Worm (Caenorhabditis elegans) whole organism, L1 larva: ENCODE data around the gene idpb-5.

Source experiments
- C04F5.9 ChIP-seq: sonication (generic microtip); optimal IDR thresholded peaks from 2 replicates; lab custom pipeline; 2016; ENCODE audit warnings: missing genetic modification characterization, missing compliant biosample characterization
- C16A3.4 ChIP-seq: fragments of 150-350 bp; optimal IDR thresholded peaks from 2 replicates; lab custom pipeline; 2014; ENCODE audit warnings: missing biosample characterization, missing genetic modification characterization
- C34B4.2 ChIP-seq: sonication (generic microtip); optimal IDR thresholded peaks from 2 replicates; lab custom pipeline; 2017; ENCODE audit warnings: mild to moderate bottlenecking, missing genetic modification characterization, missing compliant biosample characterization
- F16B12.6 ChIP-seq: fragments of 150-350 bp; optimal IDR thresholded peaks from 2 replicates; lab custom pipeline; 2014; ENCODE audit warnings: missing biosample characterization, missing genetic modification characterization
- alr-1 ChIP-seq: fragments of 200-800 bp; sonication (Bioruptor generic); optimal IDR thresholded peaks from 2 replicates; lab custom pipeline; 2018; ENCODE audit warnings: borderline replicate concordance, mild to moderate bottlenecking, missing genetic modification characterization, missing compliant biosample characterization
- ceh-63 ChIP-seq: fragments of 200-800 bp; sonication (Bioruptor generic); optimal IDR thresholded peaks from 2 replicates; lab custom pipeline; 2018; ENCODE audit warnings: mild to moderate bottlenecking, missing genetic modification characterization, missing compliant biosample characterization
- ceh-82 ChIP-seq, 3 experiments: fragments of 150-350 bp in 1 of 3; sonication (generic microtip) in 2 of 3; optimal IDR thresholded peaks; 2 replicates each; lab custom pipeline; 2014 to 2017; ENCODE audit warnings: missing biosample characterization in 3 of 3, missing genetic modification characterization in 3 of 3
- ces-1 ChIP-seq: fragments of 150-350 bp; optimal IDR thresholded peaks from 2 replicates; lab custom pipeline; 2014; ENCODE audit warnings: missing biosample characterization, missing genetic modification reagents, missing genetic modification characterization
- dsc-1 ChIP-seq: sonication (generic microtip); optimal IDR thresholded peaks from 2 replicates; lab custom pipeline; 2016; ENCODE audit warnings: mild to moderate bottlenecking, missing genetic modification characterization, missing compliant biosample characterization
- efl-1 ChIP-seq, 4 experiments: fragments of 150-350 bp; optimal IDR thresholded peaks in 3 of 4; peaks in 1 of 4; 1 replicate in 1 of 4; 2 replicates in 3 of 4; lab custom pipeline; 2014; ENCODE audit warnings: missing biosample characterization in 2 of 4, missing genetic modification characterization in 2 of 4, missing genetic modification reagents in 2 of 4
- efl-3 ChIP-seq: fragments of 200-800 bp; sonication (Bioruptor generic); optimal IDR thresholded peaks from 2 replicates; lab custom pipeline; 2018; ENCODE audit warnings: mild to moderate bottlenecking, missing genetic modification characterization, missing compliant biosample characterization
- egl-13 ChIP-seq: sonication (generic microtip); optimal IDR thresholded peaks from 2 replicates; lab custom pipeline; 2016; ENCODE audit warnings: missing genotype, missing genetic modification reagents, missing genetic modification characterization, missing compliant biosample characterization
- elt-2 ChIP-seq: sonication (generic microtip); optimal IDR thresholded peaks from 2 replicates; lab custom pipeline; 2016; ENCODE audit warnings: missing genetic modification characterization, mild to moderate bottlenecking, inconsistent platforms, missing compliant biosample characterization, missing genetic modification reagents
- elt-3 ChIP-seq, 6 experiments: fragments of 150-350 bp in 1 of 6; sonication (generic microtip); optimal IDR thresholded peaks; 2 replicates each; lab custom pipeline; 2017 to 2018; ENCODE audit warnings: missing biosample characterization in 6 of 6, missing genetic modification characterization in 6 of 6, inconsistent platforms in 1 of 6
- ets-5 ChIP-seq: fragments of 200-800 bp; sonication (Bioruptor generic); IDR thresholded peaks from 2 replicates; pipeline ENCODE4 v1.3.6; 2022; ENCODE audit warnings: missing genetic modification characterization, missing compliant biosample characterization
- fkh-10 ChIP-seq: sonication (generic microtip); optimal IDR thresholded peaks from 2 replicates; lab custom pipeline; 2017; ENCODE audit warnings: missing biosample characterization, missing genetic modification reagents, missing genetic modification characterization
- fkh-8 ChIP-seq: sonication (generic microtip); optimal IDR thresholded peaks from 2 replicates; lab custom pipeline; 2016; ENCODE audit warnings: mild to moderate bottlenecking, missing genetic modification characterization, missing compliant biosample characterization
- fos-1 ChIP-seq: fragments of 150-350 bp; optimal IDR thresholded peaks from 2 replicates; lab custom pipeline; 2014; ENCODE audit warnings: missing biosample characterization, missing genetic modification characterization
- grh-1 ChIP-seq: fragments of 200-800 bp; sonication (Bioruptor generic); IDR thresholded peaks from 2 replicates; pipeline ENCODE4 v1.3.6; 2022; ENCODE audit warnings: missing genetic modification reagents, missing genetic modification characterization, missing compliant biosample characterization
- hlh-17 ChIP-seq: fragments of 200-800 bp; sonication (Bioruptor generic); optimal IDR thresholded peaks from 2 replicates; lab custom pipeline; 2018; ENCODE audit warnings: missing genetic modification characterization, mild to moderate bottlenecking, missing compliant biosample characterization, moderate library complexity, borderline replicate concordance
- hlh-4 ChIP-seq: sonication (generic microtip); optimal IDR thresholded peaks from 2 replicates; lab custom pipeline; 2016; ENCODE audit warnings: mild to moderate bottlenecking, missing genetic modification characterization, missing compliant biosample characterization
- isw-1 ChIP-seq: fragments of 200-800 bp; sonication (Bioruptor generic); IDR thresholded peaks from 2 replicates; pipeline ENCODE4 v1.3.6; 2022; ENCODE audit warnings: missing genetic modification characterization, missing compliant biosample characterization
- lin-14 ChIP-seq: fragments of 200-800 bp; sonication (Bioruptor generic); optimal IDR thresholded peaks from 2 replicates; lab custom pipeline; 2018; ENCODE audit warnings: mild to moderate bottlenecking, missing genetic modification characterization, moderate library complexity, missing compliant biosample characterization
- lin-15B ChIP-seq: fragments of 150-350 bp; sonication (generic microtip); optimal IDR thresholded peaks from 3 replicates; lab custom pipeline; 2014; ENCODE audit warnings: missing biosample characterization, missing genetic modification characterization
- lin-39 ChIP-seq: fragments of 150-350 bp; optimal IDR thresholded peaks from 2 replicates; lab custom pipeline; 2014; ENCODE audit warnings: missing biosample characterization, missing genetic modification reagents, missing genetic modification characterization
- lir-3 ChIP-seq: sonication (generic microtip); optimal IDR thresholded peaks from 2 replicates; lab custom pipeline; 2016; ENCODE audit warnings: mild to moderate bottlenecking, missing genetic modification characterization, moderate library complexity, missing compliant biosample characterization; ENCODE audit not compliant: poor library complexity
- lsy-2 ChIP-seq, 2 experiments: fragments of 150-350 bp; optimal IDR thresholded peaks; 2 replicates each; lab custom pipeline; 2014; ENCODE audit warnings: missing biosample characterization in 2 of 2, missing genetic modification characterization in 2 of 2
- mep-1 ChIP-seq: fragments of 150-350 bp; optimal IDR thresholded peaks from 2 replicates; lab custom pipeline; 2014; ENCODE audit warnings: missing biosample characterization, missing genetic modification characterization
- nhr-19 ChIP-seq: fragments of 200-800 bp; sonication (Bioruptor generic); conservative IDR thresholded peaks from 2 replicates; pipeline ENCODE4 v1.3.6; 2022; ENCODE audit warnings: missing genetic modification characterization, missing compliant biosample characterization
- nhr-20 ChIP-seq: sonication (generic microtip); optimal IDR thresholded peaks from 2 replicates; lab custom pipeline; 2016; ENCODE audit warnings: mild to moderate bottlenecking, missing genetic modification characterization, missing compliant biosample characterization
- nhr-237 ChIP-seq: fragments of 150-350 bp; optimal IDR thresholded peaks from 2 replicates; lab custom pipeline; 2014; ENCODE audit warnings: missing biosample characterization, missing genetic modification characterization
- nhr-76 ChIP-seq: sonication (generic microtip); optimal IDR thresholded peaks from 2 replicates; lab custom pipeline; 2017; ENCODE audit warnings: missing biosample characterization, missing genetic modification characterization
- nhr-77 ChIP-seq: fragments of 150-350 bp; optimal IDR thresholded peaks from 2 replicates; lab custom pipeline; 2014; ENCODE audit warnings: missing biosample characterization, missing genetic modification characterization
- nhr-84 ChIP-seq: sonication (generic microtip); optimal IDR thresholded peaks from 2 replicates; lab custom pipeline; 2017; ENCODE audit warnings: missing biosample characterization, missing genetic modification characterization
- nhr-90 ChIP-seq: sonication (generic microtip); optimal IDR thresholded peaks from 2 replicates; lab custom pipeline; 2016; ENCODE audit warnings: mild to moderate bottlenecking, missing genetic modification characterization, missing compliant biosample characterization; ENCODE audit not compliant: poor library complexity
- pag-3 ChIP-seq: sonication (generic microtip); optimal IDR thresholded peaks from 2 replicates; lab custom pipeline; 2017; ENCODE audit warnings: missing genetic modification characterization, mild to moderate bottlenecking, missing compliant biosample characterization, antibody characterized with exemption, borderline replicate concordance; ENCODE audit not compliant: insufficient read depth
- rnt-1 ChIP-seq: sonication (generic microtip); optimal IDR thresholded peaks from 2 replicates; lab custom pipeline; 2016; ENCODE audit warnings: mild to moderate bottlenecking, missing genetic modification characterization, moderate library complexity, missing compliant biosample characterization
- skn-1 ChIP-seq: fragments of 150-350 bp; optimal IDR thresholded peaks from 2 replicates; lab custom pipeline; 2014; ENCODE audit warnings: missing biosample characterization, missing genetic modification characterization
- snpc-4 ChIP-seq: fragments of 150-350 bp; optimal IDR thresholded peaks from 2 replicates; lab custom pipeline; 2014; ENCODE audit warnings: missing biosample characterization, missing genetic modification characterization
- snu-23 ChIP-seq: sonication (generic microtip); optimal IDR thresholded peaks from 2 replicates; lab custom pipeline; 2016; ENCODE audit warnings: missing genetic modification characterization, missing compliant biosample characterization
- sup-37 ChIP-seq: fragments of 200-800 bp; sonication (Bioruptor generic); optimal IDR thresholded peaks from 2 replicates; lab custom pipeline; 2018; ENCODE audit warnings: mild to moderate bottlenecking, missing genetic modification characterization, missing compliant biosample characterization
- tbx-2 ChIP-seq: sonication (generic microtip); optimal IDR thresholded peaks from 2 replicates; lab custom pipeline; 2016; ENCODE audit warnings: missing genetic modification characterization, missing compliant biosample characterization
- unc-130 ChIP-seq: fragments of 150-350 bp; optimal IDR thresholded peaks from 2 replicates; lab custom pipeline; 2017; ENCODE audit warnings: missing biosample characterization, missing genetic modification characterization, inconsistent platforms
- unc-30 ChIP-seq: sonication (generic microtip); optimal IDR thresholded peaks from 2 replicates; lab custom pipeline; 2017; ENCODE audit warnings: missing biosample characterization, missing genetic modification characterization
- unc-98 ChIP-seq: fragments of 200-800 bp; sonication (Bioruptor generic); IDR thresholded peaks from 2 replicates; pipeline ENCODE4 v1.3.6; 2022; ENCODE audit warnings: missing genetic modification characterization, missing compliant biosample characterization
- vab-15 ChIP-seq: sonication (generic microtip); optimal IDR thresholded peaks from 2 replicates; lab custom pipeline; 2017; ENCODE audit warnings: missing genotype, mild to moderate bottlenecking, missing genetic modification characterization, missing compliant biosample characterization
- xbp-1 ChIP-seq: sonication (generic microtip); optimal IDR thresholded peaks from 2 replicates; lab custom pipeline; 2016; ENCODE audit warnings: missing genetic modification characterization, missing compliant biosample characterization
- zag-1 ChIP-seq: fragments of 150-350 bp; optimal IDR thresholded peaks from 2 replicates; lab custom pipeline; 2014; ENCODE audit warnings: missing biosample characterization, missing genetic modification characterization
- zip-4 ChIP-seq: fragments of 200-800 bp; sonication (Bioruptor generic); optimal IDR thresholded peaks from 2 replicates; lab custom pipeline; 2018; ENCODE audit warnings: mild to moderate bottlenecking, missing genetic modification characterization, moderate library complexity, missing compliant biosample characterization
- ztf-11 ChIP-seq, 2 experiments: sonication (generic microtip); optimal IDR thresholded peaks; 2 replicates each; lab custom pipeline; 2016 to 2017; ENCODE audit warnings: missing genetic modification characterization in 2 of 2, missing biosample characterization in 1 of 2, missing compliant biosample characterization in 1 of 2

Gene idpb-5

ce11 chrV:11885087-11885486, 45.8 kb downstream of the idpb-5 start (continued):
- TF ChIP-seq isw-1 (GFP tag; lab: Robert Waterston, UW): no peak

ce11 chrV:11885939-11886338, 46.6 kb downstream of the idpb-5 start:
- no peak for TF ChIP-seq nhr-237 (tag; lab: Kevin White, UChicago)
- TF ChIP-seq lin-14 (GFP tag; lab: Kevin White, UChicago): peak; percentile 94
- no peak for TF ChIP-seq fkh-8 (tag; lab: Kevin White, UChicago)
- no peak for TF ChIP-seq zip-4
- TF ChIP-seq nhr-76 (tag; lab: Kevin White, UChicago): no peak
- TF ChIP-seq C04F5.9 (tag; lab: Kevin White, UChicago): peak; percentile 0
- peak; percentile 83 for TF ChIP-seq unc-130 (tag; lab: Kevin White, UChicago)
- peak; percentile 31 for TF ChIP-seq xbp-1 (tag; lab: Kevin White, UChicago)
- TF ChIP-seq tbx-2: peak; percentile 90
- TF ChIP-seq alr-1: no peak
- no peak for TF ChIP-seq ets-5 (GFP tag; lab: Robert Waterston, UW)
- no peak for TF ChIP-seq lin-15B (tag; lab: Kevin White, UChicago)
- TF ChIP-seq nhr-90 (tag; lab: Kevin White, UChicago): peak; percentile 83
- peak; percentile 97 for TF ChIP-seq nhr-20
- no peak for TF ChIP-seq F16B12.6 (tag; lab: Kevin White, UChicago)
- peak; percentile 91 for TF ChIP-seq elt-2 (tag; lab: Kevin White, UChicago)
- TF ChIP-seq C34B4.2 (tag; lab: Kevin White, UChicago): no peak
- TF ChIP-seq rnt-1: peak; percentile 75
- TF ChIP-seq fos-1: no peak
- no peak for TF ChIP-seq skn-1 (tag; lab: Kevin White, UChicago)
- no peak for TF ChIP-seq nhr-84 (tag; lab: Kevin White, UChicago)
- TF ChIP-seq lsy-2 (tag; optimal IDR thresholded peaks at IDR 0.05; lab: Kevin White, UChicago): peak; percentile 51 to 56
- TF ChIP-seq unc-98 (GFP tag; lab: Robert Waterston, UW): no peak
- TF ChIP-seq egl-13 (tag; lab: Kevin White, UChicago): no peak
- TF ChIP-seq dsc-1 (tag; lab: Kevin White, UChicago): no peak
- TF ChIP-seq mep-1 (tag; lab: Kevin White, UChicago): peak; percentile 43
- TF ChIP-seq pag-3 (tag; lab: Kevin White, UChicago): no peak
- TF ChIP-seq grh-1 (GFP tag; lab: Robert Waterston, UW): peak; percentile 41; the same call in 1 of the 2 replicates
- no peak for TF ChIP-seq ceh-63 (GFP tag; lab: Kevin White, UChicago)
- TF ChIP-seq isw-1 (GFP tag; lab: Robert Waterston, UW): no peak
- TF ChIP-seq snpc-4 (tag; lab: Kevin White, UChicago): peak; percentile 31
- peak; percentile 36 for TF ChIP-seq nhr-77 (tag; lab: Kevin White, UChicago)
- TF ChIP-seq ceh-82 (tag; optimal IDR thresholded peaks at IDR 0.05; lab: Kevin White, UChicago): peak in 1 of 3 experiments; percentile 11
- TF ChIP-seq hlh-17 (GFP tag; lab: Kevin White, UChicago): no peak
- TF ChIP-seq fkh-10 (GFP tag; lab: Kevin White, UChicago): no peak
- TF ChIP-seq sup-37: peak; percentile 39
- TF ChIP-seq efl-3 (GFP tag; lab: Kevin White, UChicago): no peak
- peak; percentile 68 for TF ChIP-seq lir-3 (tag; lab: Kevin White, UChicago)
- no peak for TF ChIP-seq zag-1 (tag; lab: Kevin White, UChicago)
- TF ChIP-seq nhr-19: peak; percentile 99
- no peak for TF ChIP-seq ztf-11 (tag; optimal IDR thresholded peaks at IDR 0.05; lab: Kevin White, UChicago)
- no peak for TF ChIP-seq ces-1
- peak; percentile 91 for TF ChIP-seq snu-23
- no peak for TF ChIP-seq hlh-4 (tag; lab: Kevin White, UChicago)
- TF ChIP-seq C16A3.4 (tag; lab: Kevin White, UChicago): peak; percentile 61
- TF ChIP-seq vab-15 (tag; lab: Kevin White, UChicago): no peak
- peak in 3 of 6 experiments; percentile 34 to 89 (median 87) for TF ChIP-seq elt-3 (tag; optimal IDR thresholded peaks at IDR 0.05; lab: Kevin White, UChicago)
- peak; percentile 7 to 23 for TF ChIP-seq efl-1 (optimal IDR thresholded peaks at IDR 0.05; lab: Kevin White, UChicago)
- peak; percentile 5 to 80 for TF ChIP-seq efl-1 (GFP tag; optimal IDR thresholded peaks at IDR 0.05 in 1 of 2; lab: Kevin White, UChicago)
- TF ChIP-seq lin-39 (tag; lab: Kevin White, UChicago): peak; percentile 18
- TF ChIP-seq unc-30 (tag; lab: Kevin White, UChicago): no peak
